Worm (Caenorhabditis elegans) whole organism, L1 larva: Measurements from ENCODE around the gene srd-74.

ENCODE experiments used
- C04F5.9 ChIP-seq: sonication (generic microtip); optimal IDR thresholded peaks from 2 replicates; lab custom pipeline; 2016; ENCODE audit warnings: missing genetic modification characterization, missing compliant biosample characterization
- F16B12.6 ChIP-seq: fragments of 150-350 bp; optimal IDR thresholded peaks from 2 replicates; lab custom pipeline; 2014; ENCODE audit warnings: missing biosample characterization, missing genetic modification characterization
- Y116A8C.19 ChIP-seq: sonication (generic microtip); optimal IDR thresholded peaks from 2 replicates; lab custom pipeline; 2016; ENCODE audit warnings: missing compliant biosample characterization, missing genetic modification characterization, borderline replicate concordance
- ama-1 ChIP-seq: fragments of 150-350 bp; optimal IDR thresholded peaks from 2 replicates; lab custom pipeline; 2014
- ceh-63 ChIP-seq: fragments of 200-800 bp; sonication (Bioruptor generic); optimal IDR thresholded peaks from 2 replicates; lab custom pipeline; 2018; ENCODE audit warnings: mild to moderate bottlenecking, missing genetic modification characterization, missing compliant biosample characterization
- ceh-8 ChIP-seq: fragments of 200-800 bp; sonication (Bioruptor generic); optimal IDR thresholded peaks from 2 replicates; lab custom pipeline; 2018; ENCODE audit warnings: mild to moderate bottlenecking, missing genetic modification characterization, moderate library complexity, missing compliant biosample characterization
- ceh-88 ChIP-seq: fragments of 200-800 bp; sonication (Bioruptor generic); IDR thresholded peaks from 2 replicates; pipeline ENCODE4 v1.3.6; 2022; ENCODE audit warnings: missing genetic modification characterization, missing compliant biosample characterization
- ceh-90 ChIP-seq: sonication (generic microtip); optimal IDR thresholded peaks from 2 replicates; lab custom pipeline; 2016; ENCODE audit warnings: missing genetic modification characterization, missing compliant biosample characterization
- ces-1 ChIP-seq: fragments of 150-350 bp; optimal IDR thresholded peaks from 2 replicates; lab custom pipeline; 2014; ENCODE audit warnings: missing biosample characterization, missing genetic modification reagents, missing genetic modification characterization
- dpl-1 ChIP-seq, 3 experiments: fragments of 150-350 bp in 2 of 3; sonication (generic microtip) in 1 of 3; optimal IDR thresholded peaks; 2 replicates each; lab custom pipeline; 2014 to 2017; ENCODE audit warnings: missing biosample characterization in 3 of 3, missing genetic modification characterization in 3 of 3, missing genetic modification reagents in 3 of 3
- dsc-1 ChIP-seq: sonication (generic microtip); optimal IDR thresholded peaks from 2 replicates; lab custom pipeline; 2016; ENCODE audit warnings: mild to moderate bottlenecking, missing genetic modification characterization, missing compliant biosample characterization
- efl-1 ChIP-seq, 4 experiments: fragments of 150-350 bp; optimal IDR thresholded peaks in 3 of 4; peaks in 1 of 4; 1 replicate in 1 of 4; 2 replicates in 3 of 4; lab custom pipeline; 2014; ENCODE audit warnings: missing biosample characterization in 2 of 4, missing genetic modification characterization in 2 of 4, missing genetic modification reagents in 2 of 4
- efl-3 ChIP-seq: fragments of 200-800 bp; sonication (Bioruptor generic); optimal IDR thresholded peaks from 2 replicates; lab custom pipeline; 2018; ENCODE audit warnings: mild to moderate bottlenecking, missing genetic modification characterization, missing compliant biosample characterization
- egl-27 ChIP-seq, 2 experiments: fragments of 150-350 bp in 1 of 2; sonication (generic microtip); optimal IDR thresholded peaks; 3 replicates each; lab custom pipeline; 2017 to 2018; ENCODE audit warnings: missing biosample characterization in 2 of 2, missing genetic modification characterization in 2 of 2, missing genetic modification reagents in 2 of 2
- elt-3 ChIP-seq, 6 experiments: fragments of 150-350 bp in 1 of 6; sonication (generic microtip); optimal IDR thresholded peaks; 2 replicates each; lab custom pipeline; 2017 to 2018; ENCODE audit warnings: missing biosample characterization in 6 of 6, missing genetic modification characterization in 6 of 6, inconsistent platforms in 1 of 6
- fkh-4 ChIP-seq: sonication (generic microtip); optimal IDR thresholded peaks from 2 replicates; lab custom pipeline; 2016; ENCODE audit warnings: missing compliant biosample characterization, missing genetic modification characterization, borderline replicate concordance
- fkh-8 ChIP-seq: sonication (generic microtip); optimal IDR thresholded peaks from 2 replicates; lab custom pipeline; 2016; ENCODE audit warnings: mild to moderate bottlenecking, missing genetic modification characterization, missing compliant biosample characterization
- fos-1 ChIP-seq: fragments of 150-350 bp; optimal IDR thresholded peaks from 2 replicates; lab custom pipeline; 2014; ENCODE audit warnings: missing biosample characterization, missing genetic modification characterization
- grh-1 ChIP-seq: fragments of 200-800 bp; sonication (Bioruptor generic); IDR thresholded peaks from 2 replicates; pipeline ENCODE4 v1.3.6; 2022; ENCODE audit warnings: missing genetic modification reagents, missing genetic modification characterization, missing compliant biosample characterization
- hlh-17 ChIP-seq: fragments of 200-800 bp; sonication (Bioruptor generic); optimal IDR thresholded peaks from 2 replicates; lab custom pipeline; 2018; ENCODE audit warnings: missing genetic modification characterization, mild to moderate bottlenecking, missing compliant biosample characterization, moderate library complexity, borderline replicate concordance
- hlh-4 ChIP-seq: sonication (generic microtip); optimal IDR thresholded peaks from 2 replicates; lab custom pipeline; 2016; ENCODE audit warnings: mild to moderate bottlenecking, missing genetic modification characterization, missing compliant biosample characterization
- isw-1 ChIP-seq: fragments of 200-800 bp; sonication (Bioruptor generic); IDR thresholded peaks from 2 replicates; pipeline ENCODE4 v1.3.6; 2022; ENCODE audit warnings: missing genetic modification characterization, missing compliant biosample characterization
- jun-1 ChIP-seq: fragments of 150-350 bp; optimal IDR thresholded peaks from 2 replicates; lab custom pipeline; 2014; ENCODE audit warnings: missing biosample characterization, missing genetic modification reagents, missing genetic modification characterization
- lin-39 ChIP-seq: fragments of 150-350 bp; optimal IDR thresholded peaks from 2 replicates; lab custom pipeline; 2014; ENCODE audit warnings: missing biosample characterization, missing genetic modification reagents, missing genetic modification characterization
- mdl-1 ChIP-seq, 2 experiments: fragments of 150-350 bp; optimal IDR thresholded peaks; 2 replicates each; lab custom pipeline; 2014 to 2017; ENCODE audit warnings: missing biosample characterization in 2 of 2, missing genetic modification characterization in 2 of 2, inconsistent platforms in 1 of 2
- mef-2 ChIP-seq: fragments of 150-350 bp; optimal IDR thresholded peaks from 2 replicates; lab custom pipeline; 2014; ENCODE audit warnings: missing biosample characterization, missing genetic modification characterization
- nhr-20 ChIP-seq: sonication (generic microtip); optimal IDR thresholded peaks from 2 replicates; lab custom pipeline; 2016; ENCODE audit warnings: mild to moderate bottlenecking, missing genetic modification characterization, missing compliant biosample characterization
- nhr-237 ChIP-seq: fragments of 150-350 bp; optimal IDR thresholded peaks from 2 replicates; lab custom pipeline; 2014; ENCODE audit warnings: missing biosample characterization, missing genetic modification characterization
- nhr-47 ChIP-seq: sonication (generic microtip); optimal IDR thresholded peaks from 2 replicates; lab custom pipeline; 2016; ENCODE audit warnings: mild to moderate bottlenecking, missing genetic modification characterization, moderate library complexity, missing compliant biosample characterization
- nhr-77 ChIP-seq: fragments of 150-350 bp; optimal IDR thresholded peaks from 2 replicates; lab custom pipeline; 2014; ENCODE audit warnings: missing biosample characterization, missing genetic modification characterization
- nhr-85 ChIP-seq: sonication (generic microtip); peaks from one replicate; lab custom pipeline; 2016; ENCODE audit warnings: missing genetic modification characterization, inconsistent platforms, missing compliant biosample characterization
- pqm-1 ChIP-seq: sonication (generic microtip); optimal IDR thresholded peaks from 3 replicates; lab custom pipeline; 2017; ENCODE audit warnings: missing biosample characterization, missing genetic modification characterization
- rnt-1 ChIP-seq: sonication (generic microtip); optimal IDR thresholded peaks from 2 replicates; lab custom pipeline; 2016; ENCODE audit warnings: mild to moderate bottlenecking, missing genetic modification characterization, moderate library complexity, missing compliant biosample characterization
- snu-23 ChIP-seq: sonication (generic microtip); optimal IDR thresholded peaks from 2 replicates; lab custom pipeline; 2016; ENCODE audit warnings: missing genetic modification characterization, missing compliant biosample characterization
- sox-4 ChIP-seq: sonication (generic microtip); optimal IDR thresholded peaks from 2 replicates; lab custom pipeline; 2016; ENCODE audit warnings: missing genetic modification characterization, missing compliant biosample characterization
- swsn-7 ChIP-seq: sonication (generic microtip); optimal IDR thresholded peaks from 2 replicates; lab custom pipeline; 2016; ENCODE audit warnings: missing genetic modification characterization, missing compliant biosample characterization
- tbx-2 ChIP-seq: sonication (generic microtip); optimal IDR thresholded peaks from 2 replicates; lab custom pipeline; 2016; ENCODE audit warnings: missing genetic modification characterization, missing compliant biosample characterization
- unc-62 ChIP-seq: fragments of 150-350 bp; optimal IDR thresholded peaks from 2 replicates; lab custom pipeline; 2014; ENCODE audit warnings: missing biosample characterization, missing genetic modification reagents, missing genetic modification characterization
- unc-98 ChIP-seq: fragments of 200-800 bp; sonication (Bioruptor generic); IDR thresholded peaks from 2 replicates; pipeline ENCODE4 v1.3.6; 2022; ENCODE audit warnings: missing genetic modification characterization, missing compliant biosample characterization
- xbp-1 ChIP-seq: sonication (generic microtip); optimal IDR thresholded peaks from 2 replicates; lab custom pipeline; 2016; ENCODE audit warnings: missing genetic modification characterization, missing compliant biosample characterization
- zip-4 ChIP-seq: fragments of 200-800 bp; sonication (Bioruptor generic); optimal IDR thresholded peaks from 2 replicates; lab custom pipeline; 2018; ENCODE audit warnings: mild to moderate bottlenecking, missing genetic modification characterization, moderate library complexity, missing compliant biosample characterization
- ztf-11 ChIP-seq, 2 experiments: sonication (generic microtip); optimal IDR thresholded peaks; 2 replicates each; lab custom pipeline; 2016 to 2017; ENCODE audit warnings: missing genetic modification characterization in 2 of 2, missing biosample characterization in 1 of 2, missing compliant biosample characterization in 1 of 2
- ztf-4 ChIP-seq: fragments of 150-350 bp; optimal IDR thresholded peaks from 2 replicates; lab custom pipeline; 2014; ENCODE audit warnings: missing biosample characterization, missing genetic modification characterization

Gene srd-74

ce11 chrIII:11825654-11826053 is 43.8 kb downstream of the srd-74 start (continued):
- peak in 1 of 2 experiments; percentile 88 for TF ChIP-seq mdl-1 (tag; optimal IDR thresholded peaks at IDR 0.05; lab: Kevin White, UChicago)
- peak; percentile 33 to 76 (median 58) for TF ChIP-seq dpl-1 (GFP tag; optimal IDR thresholded peaks at IDR 0.05; lab: Kevin White, UChicago)
- TF ChIP-seq egl-27 (tag; optimal IDR thresholded peaks at IDR 0.05; lab: Kevin White, UChicago): no peak
- TF ChIP-seq jun-1 (tag; lab: Kevin White, UChicago): no peak
- TF ChIP-seq nhr-20 (tag; lab: Kevin White, UChicago): peak; percentile 30
- TF ChIP-seq ces-1 (GFP tag; lab: Kevin White, UChicago): no peak
- peak; percentile 75 for TF ChIP-seq fkh-8 (tag; lab: Kevin White, UChicago)
- peak; percentile 69 for TF ChIP-seq F16B12.6 (tag; lab: Kevin White, UChicago)
- TF ChIP-seq ceh-8: no peak
- TF ChIP-seq lin-39 (tag; lab: Kevin White, UChicago): no peak
- TF ChIP-seq hlh-17: no peak
- no peak for TF ChIP-seq grh-1 (GFP tag; lab: Robert Waterston, UW)
- TF ChIP-seq nhr-47 (tag; lab: Kevin White, UChicago): peak; percentile 56
- no peak for TF ChIP-seq sox-4 (tag; lab: Kevin White, UChicago)
- no peak for TF ChIP-seq hlh-4
- TF ChIP-seq Y116A8C.19 (tag; lab: Kevin White, UChicago): no peak
- TF ChIP-seq ceh-63 (GFP tag; lab: Kevin White, UChicago): no peak
- no peak for TF ChIP-seq C04F5.9 (tag; lab: Kevin White, UChicago)
- no peak for TF ChIP-seq ama-1 (lab: Kevin White, UChicago)
- peak; percentile 52 for TF ChIP-seq rnt-1 (tag; lab: Kevin White, UChicago)
- no peak; the same call in 1 of the 2 replicates for TF ChIP-seq ceh-88
- TF ChIP-seq fos-1: peak; percentile 34
- TF ChIP-seq xbp-1: peak; percentile 47
- no peak for TF ChIP-seq zip-4 (GFP tag; lab: Kevin White, UChicago)
- TF ChIP-seq ceh-90 (tag; lab: Kevin White, UChicago): no peak
- no peak for TF ChIP-seq fkh-4 (tag; lab: Kevin White, UChicago)
- peak; percentile 41; the same call in 1 of the 2 replicates for TF ChIP-seq isw-1
- no peak for TF ChIP-seq ztf-11 (tag; optimal IDR thresholded peaks at IDR 0.05; lab: Kevin White, UChicago)
- TF ChIP-seq swsn-7 (tag; lab: Kevin White, UChicago): peak; percentile 38
- no peak for TF ChIP-seq nhr-237 (tag; lab: Kevin White, UChicago)
- TF ChIP-seq nhr-85 (tag; lab: Kevin White, UChicago): no peak
- TF ChIP-seq mef-2: no peak
- peak in 1 of 6 experiments; percentile 24 for TF ChIP-seq elt-3 (tag; optimal IDR thresholded peaks at IDR 0.05; lab: Kevin White, UChicago)
- TF ChIP-seq tbx-2 (tag; lab: Kevin White, UChicago): peak; percentile 64
- peak; percentile 58 for TF ChIP-seq snu-23 (GFP tag; lab: Kevin White, UChicago)
- peak; percentile 55 for TF ChIP-seq dsc-1
- TF ChIP-seq efl-3 (GFP tag; lab: Kevin White, UChicago): no peak
- no peak for TF ChIP-seq ztf-4 (tag; lab: Kevin White, UChicago)
- no peak for TF ChIP-seq pqm-1
- TF ChIP-seq nhr-77 (tag; lab: Kevin White, UChicago): peak; percentile 47
- TF ChIP-seq unc-62: no peak

ce11 chrIII:11826118-11826517 is 44.2 kb downstream of the srd-74 start, which contains the start of gene rsp-8:
Gene rsp-8, plus strand, starts transcription at chrIII:11826418.
- no peak for TF ChIP-seq dpl-1 (GFP tag; optimal IDR thresholded peaks at IDR 0.05; lab: Kevin White, UChicago)
- peak; percentile 2 for TF ChIP-seq nhr-85 (tag; lab: Kevin White, UChicago)

ce11 chrIII:11829062-11829461 is 47.2 kb downstream of the srd-74 start:
- TF ChIP-seq unc-98 (GFP tag; lab: Robert Waterston, UW) (no peak), efl-1 (optimal IDR thresholded peaks at IDR 0.05; lab: Kevin White, UChicago) (no peak), efl-1 (GFP tag; optimal IDR thresholded peaks at IDR 0.05 in 1 of 2; lab: Kevin White, UChicago) (peak in 1 of 2 experiments; percentile 33)
